Fruit fly (Drosophila melanogaster) whole organism, embryonic: ENCODE measurements around the gene gb.

ENCODE experiments used
- Abd-B ChIP-seq: fragments of 200-800 bp; sonication (Bioruptor generic); optimal IDR thresholded peaks from 2 replicates; lab custom pipeline; 2018; ENCODE audit warnings: missing biosample characterization, mild to moderate bottlenecking, missing genetic modification characterization, moderate library complexity
- CG10274 ChIP-seq: fragments of 200-800 bp; sonication (Bioruptor generic); optimal IDR thresholded peaks from 3 replicates; lab custom pipeline; 2017; ENCODE audit warnings: missing biosample characterization, mild to moderate bottlenecking, missing genetic modification characterization
- CG10543 ChIP-seq: fragments of 200-800 bp; sonication (Bioruptor generic); optimal IDR thresholded peaks from 3 replicates; lab custom pipeline; 2017; ENCODE audit warnings: missing biosample characterization, mild to moderate bottlenecking, missing genetic modification characterization, moderate library complexity
- CG11456 ChIP-seq: fragments of 200-800 bp; sonication (Bioruptor generic); IDR thresholded peaks from 3 replicates; pipeline ENCODE4 v1.3.6; 2022; ENCODE audit warnings: missing biosample characterization, missing genetic modification characterization
- CG16815 ChIP-seq: fragments of 200-800 bp; sonication (Bioruptor generic); optimal IDR thresholded peaks from 3 replicates; lab custom pipeline; 2017; ENCODE audit warnings: missing biosample characterization, mild to moderate bottlenecking, missing genetic modification characterization
- CG17359 ChIP-seq: fragments of 200-800 bp; sonication (Bioruptor generic); optimal IDR thresholded peaks from 3 replicates; lab custom pipeline; 2018; ENCODE audit warnings: missing biosample characterization, mild to moderate bottlenecking, missing genetic modification characterization, moderate library complexity
- CG17912 ChIP-seq: fragments of 200-800 bp; sonication (Bioruptor generic); optimal IDR thresholded peaks from 2 replicates; lab custom pipeline; 2018; ENCODE audit warnings: missing biosample characterization, mild to moderate bottlenecking, missing genetic modification characterization
- CG18764 ChIP-seq: fragments of 200-800 bp; sonication (Bioruptor generic); optimal IDR thresholded peaks from 3 replicates; lab custom pipeline; 2016; ENCODE audit warnings: missing biosample characterization, missing genetic modification characterization
- CG2116 ChIP-seq: fragments of 200-800 bp; sonication (Bioruptor generic); optimal IDR thresholded peaks from 3 replicates; lab custom pipeline; 2018; ENCODE audit warnings: missing biosample characterization, mild to moderate bottlenecking, missing genetic modification characterization
- CG32767 ChIP-seq: fragments of 200-800 bp; sonication (Bioruptor generic); IDR thresholded peaks from 2 replicates; pipeline ENCODE4 v1.3.6; 2022; ENCODE audit warnings: missing biosample characterization, missing genetic modification characterization
- CG4617 ChIP-seq: fragments of 200-800 bp; sonication (Bioruptor generic); optimal IDR thresholded peaks from 3 replicates; lab custom pipeline; 2016; ENCODE audit warnings: missing biosample characterization, missing genetic modification characterization, borderline replicate concordance
- CG6175 ChIP-seq: fragments of 200-800 bp; sonication (Bioruptor generic); IDR thresholded peaks from 3 replicates; pipeline ENCODE4 v1.3.6; 2022; ENCODE audit warnings: missing biosample characterization, missing genetic modification characterization
- CG6813 ChIP-seq: fragments of 200-800 bp; sonication (Bioruptor generic); optimal IDR thresholded peaks from 2 replicates; lab custom pipeline; 2017; ENCODE audit warnings: missing biosample characterization, missing genetic modification characterization, mild to moderate bottlenecking, moderate library complexity, missing genetic modification reagents
- CG8924 ChIP-seq: fragments of 200-800 bp; optimal IDR thresholded peaks from 3 replicates; lab custom pipeline; 2019; ENCODE audit warnings: missing biosample characterization, mild to moderate bottlenecking, missing genetic modification characterization, moderate library complexity
- CG9817 ChIP-seq: fragments of 200-800 bp; sonication (Bioruptor generic); optimal IDR thresholded peaks from 2 replicates; lab custom pipeline; 2018; ENCODE audit warnings: missing biosample characterization, mild to moderate bottlenecking, missing genetic modification characterization, moderate library complexity
- CG9876 ChIP-seq: fragments of 200-800 bp; sonication (Bioruptor generic); optimal IDR thresholded peaks from 2 replicates; lab custom pipeline; 2016; ENCODE audit warnings: missing biosample characterization, missing genetic modification characterization
- D19B ChIP-seq: fragments of 200-800 bp; sonication (Bioruptor generic); optimal IDR thresholded peaks from 2 replicates; lab custom pipeline; 2017; ENCODE audit warnings: missing biosample characterization, mild to moderate bottlenecking, missing genetic modification characterization
- Deaf1 ChIP-seq: fragments of 200-800 bp; optimal IDR thresholded peaks from 3 replicates; lab custom pipeline; 2019; ENCODE audit warnings: missing biosample characterization, mild to moderate bottlenecking, missing genetic modification characterization, moderate library complexity
- Ets65A ChIP-seq: fragments of 200-800 bp; sonication (Bioruptor generic); peaks from one replicate; lab custom pipeline; 2016; ENCODE audit warnings: missing biosample characterization, missing genetic modification characterization
- Fer3 ChIP-seq: fragments of 200-800 bp; sonication (Bioruptor generic); optimal IDR thresholded peaks from 2 replicates; lab custom pipeline; 2018; ENCODE audit warnings: missing biosample characterization, mild to moderate bottlenecking, missing genetic modification characterization, moderate library complexity
- Hr3 ChIP-seq: fragments of 200-800 bp; sonication (Bioruptor generic); optimal IDR thresholded peaks from 3 replicates; lab custom pipeline; 2016; ENCODE audit warnings: missing biosample characterization, missing genetic modification characterization
- Kr ChIP-seq: fragments of 200-800 bp; sonication (Bioruptor generic); optimal IDR thresholded peaks from 2 replicates; lab custom pipeline; 2017; ENCODE audit warnings: missing biosample characterization, mild to moderate bottlenecking, missing genetic modification characterization
- Nf-YA ChIP-seq: fragments of 200-800 bp; sonication (Bioruptor generic); IDR thresholded peaks from 2 replicates; pipeline ENCODE4 v1.3.6; 2022; ENCODE audit warnings: missing biosample characterization, missing genetic modification characterization
- Oaz ChIP-seq: fragments of 200-800 bp; sonication (Bioruptor generic); IDR thresholded peaks from 2 replicates; pipeline ENCODE4 v1.3.6; 2022; ENCODE audit warnings: missing biosample characterization, missing genetic modification characterization
- PHDP ChIP-seq: fragments of 200-800 bp; sonication (Bioruptor generic); optimal IDR thresholded peaks from 3 replicates; lab custom pipeline; 2018; ENCODE audit warnings: missing biosample characterization, mild to moderate bottlenecking, missing genetic modification characterization, moderate library complexity
- Ptx1 ChIP-seq: fragments of 200-800 bp; sonication (Bioruptor generic); IDR thresholded peaks from 2 replicates; pipeline ENCODE4 v1.3.6; 2022; ENCODE audit warnings: missing biosample characterization, missing genetic modification characterization
- Sox100B ChIP-seq: fragments of 200-800 bp; sonication (Bioruptor generic); optimal IDR thresholded peaks from 3 replicates; lab custom pipeline; 2018; ENCODE audit warnings: missing biosample characterization, mild to moderate bottlenecking, missing genetic modification characterization
- Spps ChIP-seq: fragments of 200-800 bp; sonication (Bioruptor generic); optimal IDR thresholded peaks from 2 replicates; lab custom pipeline; 2018; ENCODE audit warnings: missing biosample characterization, mild to moderate bottlenecking, missing genetic modification characterization
- Sry-δ ChIP-seq: fragments of 200-800 bp; sonication (Bioruptor generic); optimal IDR thresholded peaks from 2 replicates; lab custom pipeline; 2016; ENCODE audit warnings: missing biosample characterization, missing genetic modification characterization
- Xrp1 ChIP-seq: fragments of 200-800 bp; sonication (Bioruptor generic); IDR thresholded peaks from 2 replicates; pipeline ENCODE4 v1.3.6; 2022; ENCODE audit warnings: missing biosample characterization, missing genetic modification characterization
- al ChIP-seq: fragments of 200-800 bp; sonication (Bioruptor generic); IDR thresholded peaks from 2 replicates; pipeline ENCODE4 v1.3.6; 2022; ENCODE audit warnings: missing biosample characterization, missing genetic modification characterization
- aop ChIP-seq: fragments of 200-800 bp; sonication (Bioruptor generic); IDR thresholded peaks from 2 replicates; pipeline ENCODE4 v1.3.6; 2022; ENCODE audit warnings: missing biosample characterization, missing genetic modification characterization
- bab2 ChIP-seq: fragments of 200-800 bp; sonication (Bioruptor generic); optimal IDR thresholded peaks from 2 replicates; lab custom pipeline; 2016; ENCODE audit warnings: missing biosample characterization, missing genetic modification characterization
- bbx ChIP-seq: fragments of 200-800 bp; sonication (Bioruptor generic); IDR thresholded peaks from 2 replicates; pipeline ENCODE4 v1.3.6; 2022; ENCODE audit warnings: missing biosample characterization, missing genetic modification characterization; ENCODE audit not compliant: partially characterized antibody
- chif ChIP-seq, 2 experiments: fragments of 200-800 bp; sonication (Bioruptor generic); optimal IDR thresholded peaks; 3 replicates each; lab custom pipeline; 2016; ENCODE audit warnings: missing biosample characterization in 2 of 2, missing genetic modification characterization in 2 of 2
- fd64A ChIP-seq: fragments of 200-800 bp; sonication (Bioruptor generic); optimal IDR thresholded peaks from 3 replicates; lab custom pipeline; 2018; ENCODE audit warnings: missing biosample characterization, mild to moderate bottlenecking, missing genetic modification characterization
- ham ChIP-seq: fragments of 200-800 bp; sonication (Bioruptor generic); IDR thresholded peaks from 2 replicates; pipeline ENCODE4 v1.3.6; 2022; ENCODE audit warnings: missing biosample characterization, missing genetic modification characterization
- klu ChIP-seq: fragments of 200-800 bp; sonication (Bioruptor generic); IDR thresholded peaks from 2 replicates; pipeline ENCODE4 v1.3.6; 2022; ENCODE audit warnings: missing biosample characterization, missing genetic modification characterization
- knrl ChIP-seq: fragments of 200-800 bp; sonication (Bioruptor generic); IDR thresholded peaks from 3 replicates; pipeline ENCODE4 v1.3.6; 2022; ENCODE audit warnings: missing biosample characterization, missing genetic modification characterization; ENCODE audit not compliant: partially characterized antibody
- nerfin-2 ChIP-seq: fragments of 200-800 bp; sonication (Bioruptor generic); IDR thresholded peaks from 2 replicates; pipeline ENCODE4 v1.3.6; 2022; ENCODE audit warnings: missing biosample characterization, missing genetic modification characterization; ENCODE audit not compliant: partially characterized antibody
- peb ChIP-seq: fragments of 200-800 bp; sonication (Bioruptor generic); IDR thresholded peaks from 2 replicates; pipeline ENCODE4 v1.3.6; 2022; ENCODE audit warnings: missing biosample characterization, missing genetic modification characterization
- prd ChIP-seq, 3 experiments: fragments of >200 bp in 2 of 3; fragments of 200-800 bp in 1 of 3; sonication (Bioruptor generic) in 1 of 3; optimal IDR thresholded peaks in 2 of 3; IDR thresholded peaks in 1 of 3; 2 replicates in 2 of 3; 3 replicates in 1 of 3; pipeline versions ENCODE4 v1.3.6 to Lab custom; 2017 to 2022; ENCODE audit warnings: missing biosample characterization in 1 of 3, missing genetic modification characterization in 1 of 3
- rib ChIP-seq: fragments of 200-800 bp; sonication (Bioruptor generic); IDR thresholded peaks from 2 replicates; pipeline ENCODE4 v1.3.6; 2022; ENCODE audit warnings: missing biosample characterization, missing genetic modification characterization
- sd ChIP-seq: fragments of 200-800 bp; sonication (Bioruptor generic); optimal IDR thresholded peaks from 3 replicates; lab custom pipeline; 2018; ENCODE audit warnings: missing biosample characterization, mild to moderate bottlenecking, missing genetic modification characterization, moderate library complexity
- sna ChIP-seq: fragments of 200-800 bp; sonication (Bioruptor generic); IDR thresholded peaks from 2 replicates; pipeline ENCODE4 v1.3.6; 2022; ENCODE audit warnings: missing biosample characterization, missing genetic modification characterization; ENCODE audit not compliant: partially characterized antibody
- sug ChIP-seq: fragments of 200-800 bp; optimal IDR thresholded peaks from 2 replicates; lab custom pipeline; 2019; ENCODE audit warnings: missing biosample characterization, mild to moderate bottlenecking, missing genetic modification characterization, moderate library complexity
- unc-4 ChIP-seq: fragments of 200-800 bp; sonication (Bioruptor generic); IDR thresholded peaks from 2 replicates; pipeline ENCODE4 v1.3.6; 2022; ENCODE audit warnings: missing biosample characterization, missing genetic modification characterization; ENCODE audit not compliant: partially characterized antibody
- vfl ChIP-seq: fragments of 200-800 bp; sonication (Bioruptor generic); optimal IDR thresholded peaks from 2 replicates; lab custom pipeline; 2016; ENCODE audit warnings: missing biosample characterization, missing genetic modification characterization
- vvl ChIP-seq: fragments of 200-800 bp; sonication (Bioruptor generic); IDR thresholded peaks from 2 replicates; pipeline ENCODE4 v1.3.6; 2022; ENCODE audit warnings: missing biosample characterization, missing genetic modification characterization

The gb gene

dm6 chr3R:27148812-27149769 is 37.0 kb upstream of the gb start:
- TF ChIP-seq vfl (GFP tag; lab: Kevin White, UChicago) (no peak), CG11456 (no peak), peb (GFP tag; lab: Robert Waterston, UW) (no peak), CG2116 (no peak), aop (GFP tag; lab: Robert Waterston, UW) (no peak), Oaz (no peak), Nf-YA (GFP tag; lab: Robert Waterston, UW) (no peak), Deaf1 (tag; lab: Kevin White, UChicago) (no peak), sna (GFP tag; lab: Robert Waterston, UW) (no peak), CG16815 (no peak), sd (peak; percentile 56), CG6175 (GFP tag; lab: Robert Waterston, UW) (no peak), Hr3 (GFP tag; lab: Kevin White, UChicago) (no peak), CG6813 (GFP tag; lab: Kevin White, UChicago) (peak; percentile 40), bab2 (no peak), knrl (GFP tag; lab: Robert Waterston, UW) (no peak), Sry-δ (no peak), CG10543 (GFP tag; lab: Kevin White, UChicago) (peak; percentile 58), CG32767 (GFP tag; lab: Robert Waterston, UW) (no peak), Ets65A (no peak), Abd-B (no peak), CG17912 (GFP tag; lab: Kevin White, UChicago) (no peak), Fer3 (no peak), CG4617 (no peak), CG10274 (no peak), Sox100B (GFP tag; lab: Kevin White, UChicago) (peak; percentile 1), Kr (GFP tag; lab: Kevin White, UChicago) (no peak), fd64A (peak; percentile 31), nerfin-2 (GFP tag; lab: Robert Waterston, UW) (no peak), CG9817 (tag; lab: Kevin White, UChicago) (no peak), ham (GFP tag; lab: Robert Waterston, UW) (no peak), unc-4 (GFP tag; lab: Robert Waterston, UW) (no peak), D19B (GFP tag; lab: Kevin White, UChicago) (no peak), vvl (GFP tag; lab: Robert Waterston, UW) (no peak), CG9876 (no peak), prd (optimal IDR thresholded peaks at IDR 0.05; lab: Kevin White, UChicago) (no peak), prd (GFP tag; IDR thresholded peaks at IDR 0.05; lab: Robert Waterston, UW) (no peak), CG8924 (tag; lab: Kevin White, UChicago) (no peak), bbx (GFP tag; lab: Robert Waterston, UW) (no peak), Ptx1 (GFP tag; lab: Robert Waterston, UW) (no peak), rib (GFP tag; lab: Robert Waterston, UW) (no peak), al (GFP tag; lab: Robert Waterston, UW) (no peak), chif (GFP tag; optimal IDR thresholded peaks at IDR 0.05; lab: Kevin White, UChicago) (no peak), PHDP (tag; lab: Kevin White, UChicago) (no peak), CG17359 (tag; lab: Kevin White, UChicago) (peak; percentile 16), Xrp1 (GFP tag; lab: Robert Waterston, UW) (no peak), sug (tag; lab: Kevin White, UChicago) (peak; percentile 56), klu (GFP tag; lab: Robert Waterston, UW) (no peak), CG18764 (GFP tag; lab: Kevin White, UChicago) (no peak), Spps (no peak)
